Fruit fly (Drosophila melanogaster) whole organism, embryonic: Measurements from ENCODE around the gene CG8952.

Experiments used
- Bgb ChIP-seq: fragments of 200-800 bp; sonication (Bioruptor generic); IDR thresholded peaks from 2 replicates; pipeline ENCODE4 v1.3.6; 2022; ENCODE audit warnings: missing biosample characterization, missing genetic modification characterization; ENCODE audit not compliant: partially characterized antibody
- CG10274 ChIP-seq: fragments of 200-800 bp; sonication (Bioruptor generic); optimal IDR thresholded peaks from 3 replicates; lab custom pipeline; 2017; ENCODE audit warnings: missing biosample characterization, mild to moderate bottlenecking, missing genetic modification characterization
- CG10543 ChIP-seq: fragments of 200-800 bp; sonication (Bioruptor generic); optimal IDR thresholded peaks from 3 replicates; lab custom pipeline; 2017; ENCODE audit warnings: missing biosample characterization, mild to moderate bottlenecking, missing genetic modification characterization, moderate library complexity
- CG11696 ChIP-seq: fragments of 200-800 bp; sonication (Bioruptor generic); IDR thresholded peaks from 2 replicates; pipeline ENCODE4 v1.3.6; 2022; ENCODE audit warnings: missing biosample characterization, missing genetic modification characterization
- CG12104 ChIP-seq: fragments of 200-800 bp; sonication (Bioruptor generic); optimal IDR thresholded peaks from 3 replicates; lab custom pipeline; 2016; ENCODE audit warnings: missing biosample characterization, missing genetic modification characterization
- CG12391 ChIP-seq: fragments of 200-800 bp; sonication (Bioruptor generic); optimal IDR thresholded peaks from 3 replicates; lab custom pipeline; 2018; ENCODE audit warnings: missing biosample characterization, mild to moderate bottlenecking, missing genetic modification characterization, moderate library complexity
- CG12659 ChIP-seq: fragments of 200-800 bp; sonication (Bioruptor generic); optimal IDR thresholded peaks from 3 replicates; lab custom pipeline; 2017; ENCODE audit warnings: mild to moderate bottlenecking, missing biosample characterization, missing genetic modification reagents, missing genetic modification characterization
- CG12942 ChIP-seq: fragments of 200-800 bp; sonication (Bioruptor generic); optimal IDR thresholded peaks from 3 replicates; lab custom pipeline; 2016; ENCODE audit warnings: missing biosample characterization, missing genetic modification characterization
- CG15011 ChIP-seq: fragments of 200-800 bp; sonication (Bioruptor generic); optimal IDR thresholded peaks from 3 replicates; lab custom pipeline; 2018; ENCODE audit warnings: missing biosample characterization, mild to moderate bottlenecking, missing genetic modification characterization
- CG16863 ChIP-seq: fragments of 200-800 bp; sonication (Bioruptor generic); optimal IDR thresholded peaks from 3 replicates; lab custom pipeline; 2016; ENCODE audit warnings: missing biosample characterization, missing genetic modification characterization
- CG17359 ChIP-seq: fragments of 200-800 bp; sonication (Bioruptor generic); optimal IDR thresholded peaks from 3 replicates; lab custom pipeline; 2018; ENCODE audit warnings: missing biosample characterization, mild to moderate bottlenecking, missing genetic modification characterization, moderate library complexity
- CG17361 ChIP-seq: fragments of 200-800 bp; sonication (Bioruptor generic); IDR thresholded peaks from 3 replicates; pipeline ENCODE4 v1.3.6; 2022; ENCODE audit warnings: missing biosample characterization, missing genetic modification characterization
- CG32772 ChIP-seq: fragments of 200-800 bp; sonication (Bioruptor generic); IDR thresholded peaks from 2 replicates; pipeline ENCODE4 v1.3.6; 2022; ENCODE audit warnings: missing biosample characterization, missing genetic modification characterization
- CG3407 ChIP-seq: fragments of 200-800 bp; sonication (Bioruptor generic); optimal IDR thresholded peaks from 2 replicates; lab custom pipeline; 2018; ENCODE audit warnings: missing biosample characterization, mild to moderate bottlenecking, missing genetic modification characterization
- CG5180 ChIP-seq: fragments of 200-800 bp; sonication (Bioruptor generic); optimal IDR thresholded peaks from 3 replicates; lab custom pipeline; 2017; ENCODE audit warnings: missing biosample characterization, missing genetic modification characterization, mild to moderate bottlenecking, moderate library complexity, missing genetic modification reagents
- CG5245 ChIP-seq: fragments of 200-800 bp; sonication (Bioruptor generic); optimal IDR thresholded peaks from 3 replicates; lab custom pipeline; 2016; ENCODE audit warnings: missing biosample characterization, missing genetic modification characterization
- CG6272 ChIP-seq: fragments of 200-800 bp; sonication (Bioruptor generic); IDR thresholded peaks from 2 replicates; pipeline ENCODE4 v1.3.6; 2022; ENCODE audit warnings: missing biosample characterization, missing genetic modification characterization
- CG6689 ChIP-seq: fragments of 200-800 bp; sonication (Bioruptor generic); IDR thresholded peaks from 2 replicates; pipeline ENCODE4 v1.3.6; 2022; ENCODE audit warnings: missing biosample characterization, missing genetic modification characterization
- CG6791 ChIP-seq: fragments of 200-800 bp; sonication (Bioruptor generic); IDR thresholded peaks from 3 replicates; pipeline ENCODE4 v1.3.6; 2022; ENCODE audit warnings: missing biosample characterization, missing genetic modification characterization; ENCODE audit not compliant: partially characterized antibody
- CG7271 ChIP-seq: fragments of 200-800 bp; sonication (Bioruptor generic); optimal IDR thresholded peaks from 2 replicates; lab custom pipeline; 2018; ENCODE audit warnings: missing biosample characterization, mild to moderate bottlenecking, missing genetic modification characterization, moderate library complexity
- CG8089 ChIP-seq: fragments of 200-800 bp; sonication (Bioruptor generic); optimal IDR thresholded peaks from 3 replicates; lab custom pipeline; 2016; ENCODE audit warnings: missing biosample characterization, missing genetic modification characterization
- CG8281 ChIP-seq: fragments of 200-800 bp; sonication (Bioruptor generic); optimal IDR thresholded peaks from 2 replicates; lab custom pipeline; 2018; ENCODE audit warnings: missing biosample characterization, mild to moderate bottlenecking, missing genetic modification characterization, moderate library complexity
- CG8765 ChIP-seq: fragments of 200-800 bp; sonication (Bioruptor generic); IDR thresholded peaks from 2 replicates; pipeline ENCODE4 v1.3.6; 2022; ENCODE audit warnings: missing biosample characterization, missing genetic modification characterization
- CTCF ChIP-seq: fragments of 200-800 bp; sonication (Bioruptor generic); optimal IDR thresholded peaks from 2 replicates; lab custom pipeline; 2017; ENCODE audit warnings: missing biosample characterization, mild to moderate bottlenecking, missing genetic modification characterization, moderate library complexity
- D19A ChIP-seq: fragments of 200-800 bp; optimal IDR thresholded peaks from 3 replicates; lab custom pipeline; 2019; ENCODE audit warnings: missing biosample characterization, mild to moderate bottlenecking, missing genetic modification characterization, moderate library complexity
- E2f2 ChIP-seq: fragments of 200-800 bp; sonication (Bioruptor generic); IDR thresholded peaks from 2 replicates; pipeline ENCODE4 v1.3.6; 2022; ENCODE audit warnings: missing biosample characterization, missing genetic modification characterization
- Ets65A ChIP-seq: fragments of 200-800 bp; sonication (Bioruptor generic); peaks from one replicate; lab custom pipeline; 2016; ENCODE audit warnings: missing biosample characterization, missing genetic modification characterization
- Kr ChIP-seq: fragments of 200-800 bp; sonication (Bioruptor generic); optimal IDR thresholded peaks from 2 replicates; lab custom pipeline; 2017; ENCODE audit warnings: missing biosample characterization, mild to moderate bottlenecking, missing genetic modification characterization
- Mad ChIP-seq: fragments of 200-800 bp; sonication (Bioruptor generic); optimal IDR thresholded peaks from 2 replicates; lab custom pipeline; 2016; ENCODE audit warnings: missing biosample characterization, missing genetic modification characterization
- Nf-YA ChIP-seq: fragments of 200-800 bp; sonication (Bioruptor generic); IDR thresholded peaks from 2 replicates; pipeline ENCODE4 v1.3.6; 2022; ENCODE audit warnings: missing biosample characterization, missing genetic modification characterization
- Nf-YC ChIP-seq: fragments of 200-800 bp; optimal IDR thresholded peaks from 3 replicates; lab custom pipeline; 2019; ENCODE audit warnings: missing biosample characterization, mild to moderate bottlenecking, missing genetic modification characterization, moderate library complexity
- NfI ChIP-seq: fragments of 200-800 bp; sonication (Bioruptor generic); optimal IDR thresholded peaks from 3 replicates; lab custom pipeline; 2018; ENCODE audit warnings: missing biosample characterization, mild to moderate bottlenecking, missing genetic modification characterization, moderate library complexity
- Optix ChIP-seq: fragments of 200-800 bp; sonication (Bioruptor generic); IDR thresholded peaks from 3 replicates; pipeline ENCODE4 v1.3.6; 2022; ENCODE audit warnings: missing biosample characterization, missing genetic modification characterization
- Spps ChIP-seq: fragments of 200-800 bp; sonication (Bioruptor generic); optimal IDR thresholded peaks from 2 replicates; lab custom pipeline; 2018; ENCODE audit warnings: missing biosample characterization, mild to moderate bottlenecking, missing genetic modification characterization
- Taf1 ChIP-seq: fragments of 200-800 bp; sonication (Bioruptor generic); IDR thresholded peaks from 2 replicates; pipeline ENCODE4 v1.3.6; 2022; ENCODE audit warnings: missing biosample characterization, missing genetic modification characterization
- YL-1 ChIP-seq: fragments of 200-800 bp; sonication (Bioruptor generic); optimal IDR thresholded peaks from 3 replicates; lab custom pipeline; 2017; ENCODE audit warnings: missing biosample characterization, mild to moderate bottlenecking, missing genetic modification characterization
- abd-A ChIP-seq: fragments of 200-800 bp; sonication (Bioruptor generic); optimal IDR thresholded peaks from 3 replicates; lab custom pipeline; 2019; ENCODE audit warnings: missing biosample characterization, mild to moderate bottlenecking, missing genetic modification characterization, moderate library complexity
- h ChIP-seq: fragments of >200 bp; optimal IDR thresholded peaks from 2 replicates; lab custom pipeline; 2017
- jing ChIP-seq: fragments of 200-800 bp; sonication (Bioruptor generic); optimal IDR thresholded peaks from 2 replicates; lab custom pipeline; 2018; ENCODE audit warnings: missing biosample characterization, mild to moderate bottlenecking, missing genetic modification characterization
- lilli ChIP-seq: fragments of 200-800 bp; sonication (Bioruptor generic); optimal IDR thresholded peaks from 3 replicates; lab custom pipeline; 2016; ENCODE audit warnings: missing biosample characterization, missing genetic modification characterization
- luna ChIP-seq: fragments of 200-800 bp; sonication (Bioruptor generic); optimal IDR thresholded peaks from 2 replicates; lab custom pipeline; 2016; ENCODE audit warnings: missing biosample characterization, missing genetic modification characterization
- nerfin-1 ChIP-seq: fragments of 200-800 bp; sonication (Bioruptor generic); optimal IDR thresholded peaks from 3 replicates; lab custom pipeline; 2019; ENCODE audit warnings: missing biosample characterization, mild to moderate bottlenecking, missing genetic modification characterization, moderate library complexity
- oc ChIP-seq: fragments of 200-800 bp; sonication (Bioruptor generic); optimal IDR thresholded peaks from 2 replicates; lab custom pipeline; 2018; ENCODE audit warnings: missing biosample characterization, mild to moderate bottlenecking, missing genetic modification characterization, moderate library complexity
- otp ChIP-seq: fragments of 200-800 bp; sonication (Bioruptor generic); IDR thresholded peaks from 3 replicates; pipeline ENCODE4, ENCODE4 v1.3.6; 2022; ENCODE audit warnings: missing biosample characterization, missing genetic modification characterization
- ranshi ChIP-seq: fragments of 200-800 bp; sonication (Bioruptor generic); IDR thresholded peaks from 2 replicates; pipeline ENCODE4 v1.3.6; 2022; ENCODE audit warnings: missing biosample characterization, missing genetic modification characterization
- sens-2 ChIP-seq: fragments of 200-800 bp; sonication (Bioruptor generic); IDR thresholded peaks from 2 replicates; pipeline ENCODE4 v1.3.6; 2022; ENCODE audit warnings: missing biosample characterization, missing genetic modification characterization
- trh ChIP-seq: fragments of 200-800 bp; sonication (Bioruptor generic); optimal IDR thresholded peaks from 2 replicates; lab custom pipeline; 2016; ENCODE audit warnings: missing biosample characterization, missing genetic modification characterization
- twi ChIP-seq: fragments of 200-800 bp; optimal IDR thresholded peaks from 2 replicates; lab custom pipeline; 2019; ENCODE audit warnings: missing biosample characterization, mild to moderate bottlenecking, missing genetic modification characterization, moderate library complexity
- unc-4 ChIP-seq: fragments of 200-800 bp; sonication (Bioruptor generic); IDR thresholded peaks from 2 replicates; pipeline ENCODE4 v1.3.6; 2022; ENCODE audit warnings: missing biosample characterization, missing genetic modification characterization; ENCODE audit not compliant: partially characterized antibody
- wdn ChIP-seq: fragments of 200-800 bp; sonication (Bioruptor generic); IDR thresholded peaks from 2 replicates; pipeline ENCODE4 v1.3.6; 2022; ENCODE audit warnings: missing biosample characterization, missing genetic modification characterization
- wek ChIP-seq: fragments of 200-800 bp; sonication (Bioruptor generic); optimal IDR thresholded peaks from 3 replicates; lab custom pipeline; 2018; ENCODE audit warnings: missing biosample characterization, mild to moderate bottlenecking, missing genetic modification characterization, moderate library complexity
- z ChIP-seq: fragments of 200-800 bp; sonication (Bioruptor generic); IDR thresholded peaks from 3 replicates; pipeline ENCODE4 v1.3.6; 2022; ENCODE audit warnings: missing biosample characterization, missing genetic modification characterization

The CG8952 gene

dm6 chrX:15740288-15740726, 25.9 kb downstream of the CG8952 start (continued):
- TF ChIP-seq z (GFP tag; lab: Robert Waterston, UW) (no peak), CG6272 (peak; percentile 9; the same call in 1 of the 2 replicates), otp (GFP tag; lab: Robert Waterston, UW) (peak; percentile 62; the same call in 1 of the 3 replicates), unc-4 (GFP tag; lab: Robert Waterston, UW) (no peak), trh (GFP tag; lab: Kevin White, UChicago) (peak; percentile 23), CG17359 (tag; lab: Kevin White, UChicago) (peak; percentile 79), lilli (peak; percentile 85), nerfin-1 (peak; percentile 19), oc (tag; lab: Kevin White, UChicago) (no peak), sens-2 (GFP tag; lab: Robert Waterston, UW) (peak; percentile 40; the same call in 1 of the 2 replicates), CG8281 (peak; percentile 44), CG10543 (peak; percentile 80), CG6791 (GFP tag; lab: Robert Waterston, UW) (no peak), wek (GFP tag; lab: Kevin White, UChicago) (no peak), ranshi (GFP tag; lab: Robert Waterston, UW) (peak; percentile 78), D19A (tag; lab: Kevin White, UChicago) (peak; percentile 37), Bgb (GFP tag; lab: Robert Waterston, UW) (no peak), CG32772 (GFP tag; lab: Robert Waterston, UW) (peak; percentile 69), E2f2 (peak; percentile 36; the same call in 1 of the 2 replicates), CG7271 (tag; lab: Kevin White, UChicago) (no peak), CG5180 (GFP tag; lab: Kevin White, UChicago) (no peak), YL-1 (GFP tag; lab: Kevin White, UChicago) (no peak), Nf-YC (tag; lab: Kevin White, UChicago) (peak; percentile 43), CG5245 (GFP tag; lab: Kevin White, UChicago) (peak; percentile 18), CG12104 (no peak), twi (tag; lab: Kevin White, UChicago) (no peak), Taf1 (GFP tag; lab: Robert Waterston, UW) (peak; percentile 69), Ets65A (GFP tag; lab: Kevin White, UChicago) (peak; percentile 60), abd-A (tag; lab: Kevin White, UChicago) (no peak), CG3407 (GFP tag; lab: Kevin White, UChicago) (no peak), CG11696 (GFP tag; lab: Robert Waterston, UW) (peak; percentile 64), CG16863 (GFP tag; lab: Kevin White, UChicago) (peak; percentile 54), CG10274 (GFP tag; lab: Kevin White, UChicago) (peak; percentile 36), CG12391 (tag; lab: Kevin White, UChicago) (peak; percentile 69), jing (GFP tag; lab: Kevin White, UChicago) (no peak), CG15011 (peak; percentile 41), CG8765 (GFP tag; lab: Robert Waterston, UW) (no peak), luna (GFP tag; lab: Kevin White, UChicago) (no peak), CG12659 (peak; percentile 78), Nf-YA (GFP tag; lab: Robert Waterston, UW) (0 out of 2 replicates have a peak, but pooled peaks have one; percentile 48), CG17361 (GFP tag; lab: Robert Waterston, UW) (peak; percentile 59), CG12942 (peak; percentile 30), Optix (GFP tag; lab: Robert Waterston, UW) (0 out of 3 replicates have a peak, but pooled peaks have one; percentile 16), Kr (GFP tag; lab: Kevin White, UChicago) (no peak), CG8089 (GFP tag; lab: Kevin White, UChicago) (no peak), wdn (GFP tag; lab: Robert Waterston, UW) (peak; percentile 69), Spps (tag; lab: Kevin White, UChicago) (no peak), CTCF (GFP tag; lab: Kevin White, UChicago) (no peak), CG6689 (GFP tag; lab: Robert Waterston, UW) (peak; percentile 60), NfI (GFP tag; lab: Kevin White, UChicago) (peak; percentile 74), h (lab: Kevin White, UChicago) (no peak), Mad (GFP tag; lab: Kevin White, UChicago) (peak; percentile 52)
